Fruit fly (Drosophila melanogaster) Kc167 (cell line): Measurements from ENCODE around the gene CG8837.

Source experiments
- Myc ChIP-seq: fragments of >200 bp; optimal IDR thresholded peaks from 2 replicates; lab custom pipeline; 2017; ENCODE audit warnings: missing external identifiers
- Sin3A ChIP-seq: fragments of >200 bp; optimal IDR thresholded peaks from 2 replicates; lab custom pipeline; 2018; ENCODE audit warnings: missing external identifiers
- h ChIP-seq: fragments of >200 bp; optimal IDR thresholded peaks from 3 replicates; lab custom pipeline; 2018; ENCODE audit warnings: missing external identifiers
- insv ChIP-seq: fragments of >200 bp; optimal IDR thresholded peaks from 3 replicates; lab custom pipeline; 2018; ENCODE audit warnings: missing external identifiers
- psq ChIP-seq: fragments of >200 bp; optimal IDR thresholded peaks from 2 replicates; lab custom pipeline; 2017; ENCODE audit warnings: missing external identifiers
- ttk ChIP-seq: sonication (Bioruptor generic); optimal IDR thresholded peaks from 2 replicates; lab custom pipeline; 2017; ENCODE audit warnings: missing external identifiers

CG8837 gene

dm6 chr2L:3304831-3305828 is 14.9 kb upstream of the CG8837 start:
- TF ChIP-seq ttk (no peak), Myc (lab: Kevin White, UChicago) (no peak), insv (lab: Kevin White, UChicago) (no peak), Sin3A (lab: Kevin White, UChicago) (no peak), psq (lab: Kevin White, UChicago) (no peak), h (lab: Kevin White, UChicago) (no peak)

DNA sequence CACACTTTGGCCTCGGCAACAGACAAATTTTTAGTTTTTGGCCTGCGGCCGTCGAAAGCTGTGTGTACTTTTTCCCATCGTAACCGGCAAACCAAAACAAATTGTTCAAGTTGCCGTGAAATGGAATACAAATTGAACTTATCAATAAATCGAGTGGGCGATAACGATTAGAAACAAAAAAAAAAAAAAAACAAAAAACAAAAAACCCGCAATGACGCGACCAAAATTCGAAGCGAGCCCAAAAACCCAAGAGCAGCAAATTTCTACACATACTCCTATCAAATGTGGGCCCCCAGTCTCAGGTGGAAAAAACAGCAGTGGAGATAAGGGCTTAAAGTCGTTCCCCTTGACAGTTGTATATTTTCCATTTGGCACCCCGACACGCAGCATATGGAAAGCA is 12.9 kb upstream of the CG8837 start:
- no peak for TF ChIP-seq psq (lab: Kevin White, UChicago)

DNA sequence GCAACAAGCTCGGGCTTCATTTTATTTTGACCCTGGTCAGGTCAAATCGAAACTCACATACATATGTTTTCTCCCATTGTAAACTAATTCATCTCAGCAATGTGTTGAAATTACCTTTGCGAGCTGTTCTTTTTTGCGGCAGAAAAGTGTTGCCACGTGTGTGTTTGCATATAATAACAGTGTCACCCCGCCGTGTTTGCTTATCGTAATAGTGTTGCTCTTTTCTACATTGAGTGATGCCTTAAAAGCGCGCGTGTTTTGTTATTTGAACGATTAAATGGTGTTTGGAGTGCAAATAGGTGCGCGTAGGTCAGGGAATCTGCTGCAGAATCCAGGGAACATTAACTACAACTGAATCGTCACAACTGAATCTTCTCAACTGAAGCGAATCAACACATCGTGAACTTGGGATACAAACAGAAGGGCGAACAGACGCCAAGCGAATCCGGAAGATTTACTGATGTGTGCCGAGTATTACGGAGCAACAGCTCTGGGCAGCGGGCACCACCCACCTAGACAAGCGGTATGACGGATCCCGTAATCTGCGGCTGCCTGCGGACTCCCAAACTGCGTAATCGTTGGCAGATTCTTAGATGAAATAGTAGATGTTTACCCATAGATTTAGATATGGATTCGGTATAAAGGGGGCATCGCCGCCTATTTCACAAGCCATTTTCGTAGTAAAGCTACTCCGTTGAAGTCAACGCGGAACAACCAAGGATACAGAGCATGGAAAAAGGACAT is 11.3 kb upstream of the CG8837 start, which contains the start of gene CG15406:
TSS of gene CG15406 (plus strand) at position 694 of the 744 bp plus-strand sequence.
- no peak for TF ChIP-seq psq (lab: Kevin White, UChicago)
- TF ChIP-seq Myc (lab: Kevin White, UChicago), result no peak
- TF ChIP-seq Sin3A (lab: Kevin White, UChicago), result no peak
- TF ChIP-seq h (lab: Kevin White, UChicago), result no peak
- no peak for TF ChIP-seq insv (lab: Kevin White, UChicago)
- no peak for TF ChIP-seq ttk

dm6 chr2L:3323319-3324287 is 3.6 kb downstream of the CG8837 start, which contains the start of gene CG33281:
CG33281 (plus strand) TSS chr2L:3324237.
- TF ChIP-seq h (lab: Kevin White, UChicago) (no peak), ttk (no peak), psq (lab: Kevin White, UChicago) (no peak)

- TF ChIP-seq ttk (no peak), psq (lab: Kevin White, UChicago) (no peak), h (lab: Kevin White, UChicago) (no peak)
Measured at dm6 chr2L:3327603-3328002, 7.6 kb downstream of the CG8837 start, which contains the start of gene CG33282. CG33282 (plus strand) TSS chr2L:3327903.

- TF ChIP-seq psq (lab: Kevin White, UChicago) (no peak), Sin3A (lab: Kevin White, UChicago) (no peak), Myc (lab: Kevin White, UChicago) (no peak), ttk (no peak), insv (lab: Kevin White, UChicago) (no peak), h (lab: Kevin White, UChicago) (no peak)
Measured at dm6 chr2L:3330628-3331027, 10.6 kb downstream of the CG8837 start, which contains the start of gene CG3285. CG3285 (plus strand) TSS chr2L:3330928.

- TF ChIP-seq Sin3A (lab: Kevin White, UChicago) (no peak), psq (lab: Kevin White, UChicago) (no peak)
Measured at dm6 chr2L:3332514-3332913, 12.5 kb downstream of the CG8837 start, which contains the start of gene CG15408. CG15408 (plus strand) TSS chr2L:3332814.

- TF ChIP-seq Myc (lab: Kevin White, UChicago) (no peak), Sin3A (lab: Kevin White, UChicago) (no peak), insv (lab: Kevin White, UChicago) (no peak), ttk (no peak), h (lab: Kevin White, UChicago) (no peak)
Measured at dm6 chr2L:3338566-3339215, 18.6 kb downstream of the CG8837 start.

- TF ChIP-seq Myc (lab: Kevin White, UChicago) (no peak), h (lab: Kevin White, UChicago) (no peak), ttk (no peak), psq (lab: Kevin White, UChicago) (no peak), Sin3A (lab: Kevin White, UChicago) (no peak), insv (lab: Kevin White, UChicago) (no peak)
Measured at dm6 chr2L:3339420-3339819, 19.4 kb downstream of the CG8837 start.

DNA sequence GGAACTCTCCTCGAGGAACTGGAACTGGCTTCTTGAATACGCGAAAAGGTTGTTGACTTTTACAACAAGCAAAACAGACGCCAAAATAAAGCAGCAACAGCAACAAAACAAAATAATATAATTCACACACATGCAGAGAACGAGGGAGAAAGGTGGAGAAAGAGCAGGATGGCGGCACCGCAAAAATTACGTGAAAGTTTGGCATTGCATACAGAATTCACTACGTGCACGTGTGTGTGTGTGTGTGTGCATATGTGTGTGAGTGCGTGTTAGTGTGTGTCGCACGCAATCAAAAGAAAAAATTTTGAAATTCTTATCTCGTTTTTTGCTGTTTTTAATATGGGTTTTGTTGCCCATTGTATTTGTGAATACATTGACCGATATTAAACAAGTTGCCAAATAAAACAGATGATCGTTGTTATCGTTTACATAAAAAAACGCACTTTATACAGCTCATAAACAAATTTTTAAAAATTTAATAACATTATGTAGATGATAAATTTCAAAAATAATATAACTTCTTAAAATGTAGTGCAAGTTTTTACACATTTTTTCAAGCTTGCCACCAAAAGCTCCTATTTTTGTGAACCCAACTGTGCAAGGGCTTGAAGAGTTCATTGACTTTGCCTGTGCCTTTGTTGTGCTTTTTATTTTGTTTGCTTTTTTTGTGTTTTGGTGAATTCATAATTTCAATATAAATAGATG is 21.3 kb downstream of the CG8837 start:
- TF ChIP-seq psq (lab: Kevin White, UChicago), result no peak
- TF ChIP-seq ttk, result no peak
- no peak for TF ChIP-seq Myc (lab: Kevin White, UChicago)
- no peak for TF ChIP-seq Sin3A (lab: Kevin White, UChicago)
- no peak for TF ChIP-seq insv (lab: Kevin White, UChicago)
- no peak for TF ChIP-seq h (lab: Kevin White, UChicago)
